Worm (Caenorhabditis elegans): ENCODE results near the gene pos-1.
"Not testable (repeated sequence)": the region's sequence is repeated elsewhere in the genome, so short reads cannot be mapped to it uniquely, and the experiment has no call there.

The pos-1 gene

DNA sequence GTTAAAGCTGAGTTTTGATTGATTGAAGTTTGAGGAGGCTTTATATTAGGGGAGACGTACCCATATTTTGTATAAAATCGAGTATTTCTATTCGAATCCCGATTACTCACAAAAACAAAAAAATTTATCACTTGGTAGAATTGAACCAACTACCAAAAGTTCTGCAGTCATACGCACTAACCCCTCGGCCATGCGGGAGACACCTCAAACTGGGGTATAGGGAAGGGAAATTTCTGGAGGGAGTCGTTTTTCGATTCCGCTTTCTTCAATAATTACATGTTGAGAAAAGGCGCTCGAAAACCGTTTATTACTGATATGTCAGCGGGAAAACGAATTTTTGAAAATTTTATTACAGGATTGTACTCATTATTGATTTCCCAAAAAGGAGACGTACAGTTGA lies 17.4 kb downstream of the pos-1 start:
- TF ChIP-seq egl-44 (GFP tag; IDR thresholded peaks at IDR 0.05) (peak; percentile 35; the same call in 1 of the 2 replicates), lin-26 (GFP tag; IDR thresholded peaks at IDR 0.05) (peak; percentile 71), madf-6 (GFP tag; IDR thresholded peaks at IDR 0.05) (peak; percentile 62), hsf-1 (GFP tag; IDR thresholded peaks at IDR 0.05) (peak; percentile 47; the same call in 1 of the 2 replicates), tbp1 (GFP tag; optimal IDR thresholded peaks at IDR 0.05) (peak; percentile 83), Y95B8A.8 (GFP tag; IDR thresholded peaks at IDR 0.05) (0 out of 2 replicates have a peak, but pooled peaks have one; percentile 12), snpc-4 (tag; optimal IDR thresholded peaks at IDR 0.05) (peak in 1 of 4 experiments; percentile 21), Y56A3A.18 (GFP tag; IDR thresholded peaks at IDR 0.05) (0 out of 2 replicates have a peak, but pooled peaks have one; percentile 19), B0261.1 (tag; optimal IDR thresholded peaks at IDR 0.05) (peak; percentile 52), hmg-1.2 (GFP tag; IDR thresholded peaks at IDR 0.05) (peak; percentile 48), nfyb-1 (GFP tag; IDR thresholded peaks at IDR 0.05) (peak; percentile 63; the same call in 1 of the 2 replicates), dox-1 (GFP tag; IDR thresholded peaks at IDR 0.05) (peak; percentile 60), rpc-1 (optimal IDR thresholded peaks at IDR 0.05) (peak; percentile 20), rpc-1 (tag; optimal IDR thresholded peaks at IDR 0.05) (peak; percentile 51), pbrm-1 (GFP tag; IDR thresholded peaks at IDR 0.05) (0 out of 2 replicates have a peak, but pooled peaks have one; percentile 26)
- not testable (repeated sequence) for TF ChIP-seq snpc-4 (GFP tag; optimal IDR thresholded peaks at IDR 0.05)

DNA sequence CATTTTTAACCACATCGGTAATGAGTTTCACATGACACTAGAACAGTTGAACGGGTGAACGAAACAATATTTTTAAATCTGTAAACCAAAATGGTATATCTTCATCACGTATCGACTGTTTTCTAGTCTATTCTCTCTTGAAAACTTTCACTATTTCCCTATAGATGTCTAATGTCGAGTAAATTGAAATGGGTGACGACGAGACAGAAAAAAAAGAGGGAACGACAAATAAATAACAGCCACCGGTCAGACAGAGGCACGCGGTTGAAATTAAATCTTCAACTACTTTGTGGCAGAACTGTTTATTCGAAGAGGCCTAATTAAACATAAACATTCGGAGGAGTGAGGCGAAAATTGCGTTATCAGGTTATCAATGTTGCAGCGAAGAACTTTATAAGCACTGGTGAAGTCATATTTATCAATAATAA lies 20.5 kb downstream of the pos-1 start:
- TF ChIP-seq nhr-80 (tag; optimal IDR thresholded peaks at IDR 0.05) (peak; percentile 60), mes-4 (tag; optimal IDR thresholded peaks at IDR 0.05) (no peak), F33H1.4 (GFP tag; IDR thresholded peaks at IDR 0.05) (no peak)

DNA sequence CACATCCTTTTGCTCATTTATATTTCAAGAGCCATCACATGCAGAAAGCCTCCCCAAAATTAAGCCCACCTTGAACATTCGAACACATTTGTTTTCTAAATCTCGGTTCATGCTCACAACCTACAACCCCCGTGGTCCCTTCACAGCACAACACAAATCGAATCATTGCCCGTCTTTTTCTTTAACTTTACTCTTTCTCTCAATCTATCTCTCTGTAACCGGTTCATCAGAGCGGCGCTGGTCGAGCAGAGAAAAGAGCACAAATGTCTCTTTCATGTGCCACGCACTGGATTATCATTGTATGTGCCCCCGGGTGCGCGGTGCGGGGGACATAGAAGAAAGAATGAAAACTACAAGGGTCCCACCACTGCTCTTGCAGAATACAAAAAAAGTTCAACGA lies 21.4 kb downstream of the pos-1 start:
- no peak for TF ChIP-seq F49E8.2 (tag; optimal IDR thresholded peaks at IDR 0.05; ENCODE audit: insufficient read depth)
- TF ChIP-seq F57A8.1 (GFP tag; optimal IDR thresholded peaks at IDR 0.05): no peak
- TF ChIP-seq madf-8 (GFP tag; conservative IDR thresholded peaks at IDR 0.05): no peak
- TF ChIP-seq hrde-1 (tag; optimal IDR thresholded peaks at IDR 0.05; ENCODE audit: borderline replicate concordance): no peak
- TF ChIP-seq zim-3 (tag; optimal IDR thresholded peaks at IDR 0.05): no peak
- TF ChIP-seq F10E7.11 (tag; optimal IDR thresholded peaks at IDR 0.05): no peak
- TF ChIP-seq lin-54 (GFP tag; optimal IDR thresholded peaks at IDR 0.05): no peak
- TF ChIP-seq lin-26 (GFP tag; IDR thresholded peaks at IDR 0.05): 0 out of 2 replicates have a peak, but pooled peaks have one; percentile 49
- TF ChIP-seq K12H6.12 (tag; optimal IDR thresholded peaks at IDR 0.05): peak; percentile 26
- TF ChIP-seq aptf-3 (GFP tag; IDR thresholded peaks at IDR 0.05): no peak
- no peak for TF ChIP-seq T26A5.8 (tag; optimal IDR thresholded peaks at IDR 0.05)
- no peak for TF ChIP-seq rpc-1 (optimal IDR thresholded peaks at IDR 0.05)
- TF ChIP-seq rpc-1 (tag; optimal IDR thresholded peaks at IDR 0.05): no peak
- TF ChIP-seq zfh-2 (GFP tag; conservative IDR thresholded peaks at IDR 0.05): 0 out of 2 replicates have a peak, but pooled peaks have one; percentile 15
- no peak for TF ChIP-seq cebp-2 (GFP tag; IDR thresholded peaks at IDR 0.05)
- TF ChIP-seq bed-1 (GFP tag; IDR thresholded peaks at IDR 0.05): no peak

DNA sequence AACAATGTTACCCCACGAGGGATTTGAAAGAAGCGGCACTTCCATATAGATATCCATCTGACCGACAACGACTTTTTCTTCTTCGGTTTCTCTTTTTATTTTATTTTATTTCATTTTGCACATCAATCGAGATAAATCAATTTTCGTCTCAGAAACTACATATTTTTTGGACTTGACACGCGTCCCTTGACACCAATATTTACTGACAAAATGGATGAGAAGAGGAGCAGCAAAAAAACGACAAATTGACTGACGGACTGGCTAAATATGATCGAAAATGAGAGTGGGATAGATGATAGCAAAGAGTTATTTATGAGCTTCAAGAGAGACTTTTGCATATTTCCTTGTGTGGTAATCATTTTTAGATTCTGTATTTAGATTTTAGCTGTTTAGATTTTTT lies 23.5 kb downstream of the pos-1 start:
- no peak for TF ChIP-seq ztf-18 (tag; optimal IDR thresholded peaks at IDR 0.05)
- TF ChIP-seq hrde-1 (tag; optimal IDR thresholded peaks at IDR 0.05; ENCODE audit: borderline replicate concordance): no peak
- TF ChIP-seq lir-1 (GFP tag; conservative IDR thresholded peaks at IDR 0.05): no peak
- TF ChIP-seq madf-3 (GFP tag; IDR thresholded peaks at IDR 0.05): no peak
- no peak for TF ChIP-seq ceh-100 (GFP tag; IDR thresholded peaks at IDR 0.05)
- no peak for TF ChIP-seq mcd-1 (GFP tag; IDR thresholded peaks at IDR 0.05)
- TF ChIP-seq repo-1 (tag; optimal IDR thresholded peaks at IDR 0.05): no peak
- TF ChIP-seq nfya-2 (GFP tag; IDR thresholded peaks at IDR 0.05): no peak
- TF ChIP-seq ets-4 (GFP tag; optimal IDR thresholded peaks at IDR 0.05): no peak
- no peak for TF ChIP-seq F57C9.4 (tag; optimal IDR thresholded peaks at IDR 0.05)
- no peak for TF ChIP-seq chd-7 (tag; optimal IDR thresholded peaks at IDR 0.05)
- no peak for TF ChIP-seq D2030.7 (GFP tag; IDR thresholded peaks at IDR 0.05)
- no peak for TF ChIP-seq sdz-38 (tag; optimal IDR thresholded peaks at IDR 0.05)
- no peak for TF ChIP-seq F55B11.4 (tag; optimal IDR thresholded peaks at IDR 0.05; ENCODE audit: borderline replicate concordance, insufficient read depth)
- TF ChIP-seq sea-2 (GFP tag; IDR thresholded peaks at IDR 0.05): no peak

Measured in whole organism, young adult.